Worm (Caenorhabditis elegans) whole organism, late embryonic: ENCODE measurements around the gene ttbk-5.
A peak's percentile ranks its signal among the peaks of the same experiment; 100 is the strongest.

Experiments used
- C08G9.2 ChIP-seq: sonication (generic microtip); optimal IDR thresholded peaks from 2 replicates; lab custom pipeline; 2016; ENCODE audit warnings: mild to moderate bottlenecking, missing genetic modification characterization, moderate library complexity, missing compliant biosample characterization
- F13H6.1 ChIP-seq: sonication (generic microtip); optimal IDR thresholded peaks from 2 replicates; lab custom pipeline; 2016; ENCODE audit warnings: missing genetic modification characterization, missing compliant biosample characterization
- K02D7.2 ChIP-seq: sonication (generic microtip); optimal IDR thresholded peaks from 2 replicates; lab custom pipeline; 2017; ENCODE audit warnings: mild to moderate bottlenecking, missing genetic modification characterization, missing compliant biosample characterization
- T23F11.4 ChIP-seq: fragments of 200-800 bp; sonication (Bioruptor generic); optimal IDR thresholded peaks from 2 replicates; lab custom pipeline; 2018; ENCODE audit warnings: mild to moderate bottlenecking, missing genetic modification characterization, missing compliant biosample characterization
- Y22D7AL.16 ChIP-seq: sonication (generic microtip); optimal IDR thresholded peaks from 2 replicates; lab custom pipeline; 2016; ENCODE audit warnings: missing genetic modification characterization, missing compliant biosample characterization
- ama-1 ChIP-seq: fragments of 150-350 bp; optimal IDR thresholded peaks from 2 replicates; lab custom pipeline; 2014
- ceh-14 ChIP-seq: sonication (generic microtip); optimal IDR thresholded peaks from 2 replicates; lab custom pipeline; 2016; ENCODE audit warnings: missing genotype, missing genetic modification characterization, missing compliant biosample characterization
- ceh-19 ChIP-seq: fragments of 200-800 bp; sonication (Bioruptor generic); optimal IDR thresholded peaks from 2 replicates; lab custom pipeline; 2018; ENCODE audit warnings: mild to moderate bottlenecking, missing genetic modification characterization, missing compliant biosample characterization
- ceh-2 ChIP-seq: sonication (generic microtip); optimal IDR thresholded peaks from 2 replicates; lab custom pipeline; 2016; ENCODE audit warnings: missing genotype, missing genetic modification characterization, missing compliant biosample characterization
- ceh-22 ChIP-seq: sonication (generic microtip); optimal IDR thresholded peaks from 2 replicates; lab custom pipeline; 2017; ENCODE audit warnings: missing biosample characterization, missing genetic modification characterization
- ceh-31 ChIP-seq: sonication (generic microtip); optimal IDR thresholded peaks from 2 replicates; lab custom pipeline; 2016; ENCODE audit warnings: missing genetic modification characterization, missing compliant biosample characterization
- ceh-34 ChIP-seq: sonication (generic microtip); optimal IDR thresholded peaks from 2 replicates; lab custom pipeline; 2016; ENCODE audit warnings: mild to moderate bottlenecking, missing genetic modification characterization, missing compliant biosample characterization
- ceh-45 ChIP-seq: fragments of 200-800 bp; sonication (Bioruptor generic); IDR thresholded peaks from 2 replicates; pipeline ENCODE4 v1.3.6; 2022; ENCODE audit warnings: missing genetic modification reagents, missing genetic modification characterization, missing compliant biosample characterization
- ceh-48 ChIP-seq: sonication (generic microtip); optimal IDR thresholded peaks from 2 replicates; lab custom pipeline; 2016; ENCODE audit warnings: missing genetic modification characterization, inconsistent platforms, missing compliant biosample characterization
- dmd-4 ChIP-seq: sonication (generic microtip); optimal IDR thresholded peaks from 2 replicates; lab custom pipeline; 2016; ENCODE audit warnings: borderline replicate concordance, missing genetic modification characterization, missing compliant biosample characterization
- elt-2 ChIP-seq: sonication (generic microtip); optimal IDR thresholded peaks from 2 replicates; lab custom pipeline; 2016; ENCODE audit warnings: missing genetic modification reagents, missing genetic modification characterization, missing compliant biosample characterization
- ets-4 ChIP-seq: sonication (generic microtip); optimal IDR thresholded peaks from 2 replicates; lab custom pipeline; 2016; ENCODE audit warnings: missing genetic modification characterization, missing compliant biosample characterization
- eyg-1 ChIP-seq: sonication (generic microtip); optimal IDR thresholded peaks from 2 replicates; lab custom pipeline; 2016; ENCODE audit warnings: missing genotype, missing genetic modification characterization, missing compliant biosample characterization
- fax-1 ChIP-seq: sonication (generic microtip); optimal IDR thresholded peaks from 2 replicates; lab custom pipeline; 2016; ENCODE audit warnings: missing genotype, missing genetic modification characterization, missing compliant biosample characterization
- fkh-6 ChIP-seq: sonication (generic microtip); optimal IDR thresholded peaks from 2 replicates; lab custom pipeline; 2016; ENCODE audit warnings: missing genetic modification characterization, missing compliant biosample characterization
- gmeb-2 ChIP-seq: sonication (generic microtip); optimal IDR thresholded peaks from 2 replicates; lab custom pipeline; 2016; ENCODE audit warnings: missing genetic modification characterization, inconsistent platforms, missing compliant biosample characterization
- hlh-13 ChIP-seq: fragments of 200-800 bp; sonication (Bioruptor generic); optimal IDR thresholded peaks from 2 replicates; lab custom pipeline; 2018; ENCODE audit warnings: mild to moderate bottlenecking, missing genetic modification characterization, missing compliant biosample characterization
- hlh-6 ChIP-seq: sonication (generic microtip); optimal IDR thresholded peaks from 2 replicates; lab custom pipeline; 2016; ENCODE audit warnings: missing genotype, missing genetic modification characterization, missing compliant biosample characterization
- lim-6 ChIP-seq: sonication (generic microtip); optimal IDR thresholded peaks from 2 replicates; lab custom pipeline; 2016; ENCODE audit warnings: missing genetic modification characterization, missing compliant biosample characterization
- madf-2 ChIP-seq: sonication (generic microtip); optimal IDR thresholded peaks from 2 replicates; lab custom pipeline; 2017; ENCODE audit warnings: missing genetic modification characterization, missing compliant biosample characterization
- nfya-1 ChIP-seq: sonication (generic microtip); optimal IDR thresholded peaks from 2 replicates; lab custom pipeline; 2017; ENCODE audit warnings: missing genetic modification characterization, mild to moderate bottlenecking, missing compliant biosample characterization, antibody characterized with exemption, moderate library complexity
- nhr-232 ChIP-seq: sonication (generic microtip); optimal IDR thresholded peaks from 2 replicates; lab custom pipeline; 2016; ENCODE audit warnings: missing genetic modification characterization, missing compliant biosample characterization
- odd-2 ChIP-seq: sonication (generic microtip); optimal IDR thresholded peaks from 2 replicates; lab custom pipeline; 2017; ENCODE audit warnings: antibody characterized with exemption, mild to moderate bottlenecking, missing genetic modification characterization, missing compliant biosample characterization
- pat-9 ChIP-seq: fragments of 200-800 bp; sonication (Bioruptor generic); optimal IDR thresholded peaks from 2 replicates; lab custom pipeline; 2018; ENCODE audit warnings: mild to moderate bottlenecking, missing genetic modification characterization, moderate library complexity, missing compliant biosample characterization
- pax-1 ChIP-seq: fragments of 150-350 bp; optimal IDR thresholded peaks from 2 replicates; lab custom pipeline; 2014; ENCODE audit warnings: missing biosample characterization, missing genetic modification characterization
- pqm-1 ChIP-seq: sonication (generic microtip); optimal IDR thresholded peaks from 2 replicates; lab custom pipeline; 2016; ENCODE audit warnings: missing genetic modification characterization, missing compliant biosample characterization
- sdc-2 ChIP-seq: sonication (generic microtip); optimal IDR thresholded peaks from 2 replicates; lab custom pipeline; 2016; ENCODE audit warnings: missing genotype, missing genetic modification characterization, missing compliant biosample characterization
- sox-2 ChIP-seq: fragments of 200-800 bp; sonication (Bioruptor generic); IDR thresholded peaks from 2 replicates; pipeline ENCODE4 v1.3.6; 2022; ENCODE audit warnings: missing genetic modification reagents, missing genetic modification characterization, missing compliant biosample characterization
- syd-9 ChIP-seq: sonication (generic microtip); optimal IDR thresholded peaks from 2 replicates; lab custom pipeline; 2016; ENCODE audit warnings: mild to moderate bottlenecking, missing genetic modification characterization, moderate library complexity, missing compliant biosample characterization
- tbx-2 ChIP-seq: sonication (generic microtip); optimal IDR thresholded peaks from 2 replicates; lab custom pipeline; 2016; ENCODE audit warnings: missing genetic modification characterization, missing compliant biosample characterization
- ttx-3 ChIP-seq: sonication (generic microtip); optimal IDR thresholded peaks from 2 replicates; lab custom pipeline; 2016; ENCODE audit warnings: missing genetic modification reagents, missing genetic modification characterization, missing compliant biosample characterization
- unc-3 ChIP-seq, 2 experiments: fragments of 200-800 bp in 1 of 2; sonication (Bioruptor generic) in 1 of 2; sonication (generic microtip) in 1 of 2; conservative IDR thresholded peaks in 1 of 2; optimal IDR thresholded peaks in 1 of 2; 2 replicates each; pipeline versions ENCODE4 v1.3.6 to Lab custom; 2016 to 2022; ENCODE audit warnings: missing compliant biosample characterization in 2 of 2, missing genetic modification characterization in 2 of 2, missing genetic modification reagents in 1 of 2
- unc-55 ChIP-seq: sonication (generic microtip); optimal IDR thresholded peaks from 2 replicates; lab custom pipeline; 2017; ENCODE audit warnings: missing biosample characterization, missing genetic modification reagents, missing genetic modification characterization
- ztf-16 ChIP-seq: sonication (generic microtip); optimal IDR thresholded peaks from 2 replicates; lab custom pipeline; 2017; ENCODE audit warnings: missing genetic modification characterization, missing compliant biosample characterization

The ttbk-5 gene

DNA sequence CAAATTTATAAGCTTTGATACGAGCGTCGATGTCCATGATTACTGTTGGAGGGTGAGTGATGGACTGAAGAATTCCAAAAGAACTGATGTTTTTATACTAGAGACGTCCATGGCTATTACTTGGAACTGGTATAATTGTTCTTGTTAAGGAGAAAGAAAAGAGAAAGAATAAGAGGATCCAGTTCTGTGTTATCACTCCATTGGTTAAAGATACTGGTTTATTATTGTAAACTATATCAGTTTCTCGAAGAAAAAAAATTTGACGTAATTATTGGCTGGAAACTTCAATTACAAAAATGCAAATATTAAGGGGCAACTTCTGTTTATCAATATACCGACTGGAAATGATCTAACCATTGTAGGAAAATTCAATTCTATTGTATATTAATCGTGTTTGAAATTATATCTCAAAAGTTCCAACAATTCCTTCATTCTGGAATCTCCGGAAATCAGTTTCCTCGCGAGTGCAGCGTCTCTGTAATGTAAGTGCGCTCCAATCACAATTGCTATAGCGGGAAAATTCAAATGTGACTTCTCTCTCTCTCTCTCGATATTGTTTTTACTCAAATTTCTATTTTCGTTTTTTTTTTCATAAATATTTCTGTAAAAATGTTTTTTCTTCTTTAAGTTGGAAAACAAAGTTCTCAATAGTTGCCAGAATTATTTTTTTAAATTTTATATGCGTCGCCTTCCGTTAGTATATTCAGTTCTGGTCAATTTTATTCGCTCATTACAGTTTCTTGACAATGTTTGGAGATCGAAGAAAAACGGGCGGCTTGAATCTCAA is 4.9 kb upstream of the ttbk-5 start, which contains the start of the genes col-2 and ndc-80 (continued):
- TF ChIP-seq unc-55 (GFP tag; lab: Kevin White, UChicago) (no peak), eyg-1 (tag; lab: Kevin White, UChicago) (no peak), unc-3 (GFP tag; conservative IDR thresholded peaks at IDR 0.05; lab: Robert Waterston, UW) (no peak), unc-3 (tag; optimal IDR thresholded peaks at IDR 0.05; lab: Kevin White, UChicago) (no peak), tbx-2 (tag; lab: Kevin White, UChicago) (peak; percentile 83), elt-2 (no peak), ets-4 (tag; lab: Kevin White, UChicago) (peak; percentile 72), pax-1 (no peak), ceh-45 (no peak), ceh-2 (peak; percentile 67), ttx-3 (tag; lab: Kevin White, UChicago) (no peak), ztf-16 (tag; lab: Kevin White, UChicago) (no peak), pqm-1 (tag; lab: Kevin White, UChicago) (no peak), C08G9.2 (tag; lab: Kevin White, UChicago) (peak; percentile 63), Y22D7AL.16 (tag; lab: Kevin White, UChicago) (no peak), lim-6 (tag; lab: Kevin White, UChicago) (peak; percentile 33), hlh-6 (tag; lab: Kevin White, UChicago) (no peak), ceh-19 (GFP tag; lab: Kevin White, UChicago) (no peak), syd-9 (tag; lab: Kevin White, UChicago) (no peak), hlh-13 (GFP tag; lab: Kevin White, UChicago) (no peak), ceh-31 (tag; lab: Kevin White, UChicago) (peak; percentile 90), odd-2 (no peak), ceh-22 (no peak), ceh-48 (tag; lab: Kevin White, UChicago) (no peak), madf-2 (no peak), dmd-4 (tag; lab: Kevin White, UChicago) (no peak), nhr-232 (tag; lab: Kevin White, UChicago) (no peak), K02D7.2 (tag; lab: Kevin White, UChicago) (no peak), sdc-2 (tag; lab: Kevin White, UChicago) (no peak), nfya-1 (peak; percentile 51), ceh-14 (tag; lab: Kevin White, UChicago) (no peak)

DNA sequence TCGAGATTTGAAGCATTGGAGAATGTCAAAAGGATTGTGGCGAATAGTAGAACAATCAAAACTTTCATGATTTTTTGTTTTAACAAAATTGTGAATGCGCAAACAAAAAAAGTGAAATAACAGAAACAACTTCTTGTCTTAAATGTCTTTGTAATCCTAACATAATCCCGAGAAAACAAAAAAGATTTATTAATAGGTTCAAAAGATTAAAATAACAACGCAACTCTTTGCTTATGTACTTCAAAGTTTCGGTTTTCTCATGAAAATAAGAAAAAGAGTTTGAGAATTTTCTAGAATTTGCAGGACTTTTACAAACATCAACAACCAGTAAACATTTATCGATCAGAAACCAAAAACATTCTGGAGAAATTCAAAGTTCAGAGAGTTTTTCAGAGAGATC is 681 bp upstream of the ttbk-5 start, which contains the start of gene ttr-39:
Gene ttr-39 (minus strand): TSS at position 101 of the 400 bp plus-strand sequence.
- TF ChIP-seq F13H6.1 (tag; lab: Kevin White, UChicago) (no peak), ama-1 (lab: Kevin White, UChicago) (no peak), ceh-22 (no peak), T23F11.4 (no peak), fkh-6 (tag; lab: Kevin White, UChicago) (no peak), ceh-19 (GFP tag; lab: Kevin White, UChicago) (no peak), ceh-34 (no peak), gmeb-2 (tag; lab: Kevin White, UChicago) (no peak), dmd-4 (tag; lab: Kevin White, UChicago) (no peak), nhr-232 (tag; lab: Kevin White, UChicago) (no peak), eyg-1 (tag; lab: Kevin White, UChicago) (no peak), Y22D7AL.16 (tag; lab: Kevin White, UChicago) (no peak), ceh-14 (tag; lab: Kevin White, UChicago) (no peak), pat-9 (no peak), odd-2 (no peak), ceh-48 (tag; lab: Kevin White, UChicago) (no peak)

- TF ChIP-seq fax-1 (tag; lab: Kevin White, UChicago) = no peak
- no peak for TF ChIP-seq nfya-1
- no peak for TF ChIP-seq sox-2 (GFP tag; lab: Robert Waterston, UW)
- no peak for TF ChIP-seq hlh-6 (tag; lab: Kevin White, UChicago)
Observed at ce11 chrIV:10095171-10095570, 4.7 kb downstream of the ttbk-5 start, which contains the start of the genes C04G2.5 and msp-36. C04G2.5 (minus strand) TSS chrIV:10095271. msp-36 (plus strand) TSS chrIV:10095433.
